Fruit fly (Drosophila melanogaster): ENCODE measurements around the gene CG43732.
A peak's percentile ranks its signal among the peaks of the same experiment; 100 is the strongest.

CG43732 gene

DNA sequence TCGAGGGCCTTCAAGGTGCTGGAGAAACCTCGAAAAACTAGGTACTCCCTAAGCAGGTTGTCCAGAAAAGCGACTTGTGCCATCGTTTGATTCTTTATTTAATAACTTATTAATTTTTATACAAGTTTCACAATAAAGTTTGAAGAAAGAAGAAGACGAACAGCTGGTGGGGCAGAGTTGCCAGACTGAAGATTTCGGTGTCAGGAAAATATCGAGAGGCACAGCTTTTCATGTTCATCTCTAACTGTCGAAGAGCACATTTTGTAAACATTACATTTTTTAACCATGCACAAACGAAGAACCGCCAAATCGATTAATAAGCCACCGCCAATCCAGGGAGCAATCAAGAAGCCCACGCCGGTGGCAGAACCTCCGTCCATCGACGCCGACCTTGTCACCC lies 73.9 kb downstream of the CG43732 start, which contains the start of the genes CG6005 and CG14286 (continued):
- peak; percentile 58; the same call in 1 of the 3 replicates for TF ChIP-seq ken (GFP tag; IDR thresholded peaks at IDR 0.05)
- TF ChIP-seq Ets65A (GFP tag), result peak; percentile 30
- peak; percentile 81; the same call in 2 of the 4 replicates for TF ChIP-seq chinmo (GFP tag; IDR thresholded peaks at IDR 0.05; ENCODE audit: partially characterized antibody)
- TF ChIP-seq Awh (GFP tag; IDR thresholded peaks at IDR 0.05), result peak; percentile 51; the same call in 1 of the 2 replicates
- TF ChIP-seq CG2120 (GFP tag; optimal IDR thresholded peaks at IDR 0.05), result peak; percentile 88
- no peak for TF ChIP-seq Hr39 (optimal IDR thresholded peaks at IDR 0.05)
- TF ChIP-seq CG13287 (GFP tag; IDR thresholded peaks at IDR 0.05; ENCODE audit: partially characterized antibody), result peak; percentile 88
- TF ChIP-seq kah (GFP tag; optimal IDR thresholded peaks at IDR 0.05), result no peak
- peak; percentile 54 for TF ChIP-seq fu2 (GFP tag; optimal IDR thresholded peaks at IDR 0.05)
- TF ChIP-seq zfh2 (GFP tag; optimal IDR thresholded peaks at IDR 0.05), result peak; percentile 63
- peak; percentile 29 for TF ChIP-seq CG8924 (tag; optimal IDR thresholded peaks at IDR 0.05)
- TF ChIP-seq da (GFP tag; optimal IDR thresholded peaks at IDR 0.05), result peak; percentile 32
- peak; percentile 63; the same call in 2 of the 3 replicates for TF ChIP-seq Optix (GFP tag; IDR thresholded peaks at IDR 0.05)
- TF ChIP-seq sug (tag; optimal IDR thresholded peaks at IDR 0.05), result peak; percentile 59
- TF ChIP-seq cg (GFP tag; optimal IDR thresholded peaks at IDR 0.05), result no peak
- no peak for TF ChIP-seq CG3281 (GFP tag; optimal IDR thresholded peaks at IDR 0.05)
- peak; percentile 85 for TF ChIP-seq unc-4 (GFP tag; IDR thresholded peaks at IDR 0.05; ENCODE audit: partially characterized antibody)
- no peak for TF ChIP-seq cato (GFP tag; optimal IDR thresholded peaks at IDR 0.05; ENCODE audit: borderline replicate concordance)
- TF ChIP-seq vnd (GFP tag; IDR thresholded peaks at IDR 0.05; ENCODE audit: partially characterized antibody), result peak; percentile 79
- peak; percentile 64 for TF ChIP-seq Bteb2 (GFP tag; optimal IDR thresholded peaks at IDR 0.05)
- TF ChIP-seq Trl (optimal IDR thresholded peaks at IDR 0.05), result no peak
- peak; percentile 64 for TF ChIP-seq Trl (GFP tag; optimal IDR thresholded peaks at IDR 0.05)
- TF ChIP-seq eyg (GFP tag; optimal IDR thresholded peaks at IDR 0.05), result no peak
- peak; percentile 56 for TF ChIP-seq H2.0 (GFP tag; IDR thresholded peaks at IDR 0.05)
- peak in 1 of 2 experiments; percentile 38 for TF ChIP-seq bsh (GFP tag; optimal IDR thresholded peaks at IDR 0.05)
- TF ChIP-seq pum (GFP tag; optimal IDR thresholded peaks at IDR 0.05), result peak; percentile 55
- TF ChIP-seq Dfd (GFP tag; optimal IDR thresholded peaks at IDR 0.05), result no peak
- peak; percentile 49 for TF ChIP-seq Sin3A (optimal IDR thresholded peaks at IDR 0.05)
- TF ChIP-seq zen2 (GFP tag; IDR thresholded peaks at IDR 0.05; ENCODE audit: partially characterized antibody), result peak; percentile 21; the same call in 1 of the 3 replicates
- no peak for TF ChIP-seq bigmax (GFP tag; optimal IDR thresholded peaks at IDR 0.05)
- 0 out of 3 replicates have a peak, but pooled peaks have one; percentile 18 for TF ChIP-seq sr (GFP tag; IDR thresholded peaks at IDR 0.05)
- TF ChIP-seq CG10431 (GFP tag; optimal IDR thresholded peaks at IDR 0.05), result no peak
- TF ChIP-seq YL-1 (GFP tag; optimal IDR thresholded peaks at IDR 0.05), result peak; percentile 80
- TF ChIP-seq ttk (GFP tag; IDR thresholded peaks at IDR 0.05), result peak; percentile 73
- peak; percentile 99 for TF ChIP-seq MBD-R2 (GFP tag; IDR thresholded peaks at IDR 0.05)
- peak; percentile 66 for TF ChIP-seq CG12942 (GFP tag; optimal IDR thresholded peaks at IDR 0.05)
- TF ChIP-seq gce (GFP tag; IDR thresholded peaks at IDR 0.05), result peak; percentile 48; the same call in 1 of the 3 replicates
- peak; percentile 31 for TF ChIP-seq disco-r (GFP tag; optimal IDR thresholded peaks at IDR 0.05)
- TF ChIP-seq CG9797 (GFP tag; optimal IDR thresholded peaks at IDR 0.05), result peak; percentile 33
- no peak for TF ChIP-seq sd (tag; optimal IDR thresholded peaks at IDR 0.05)
- peak; percentile 75 for TF ChIP-seq HLH4C (GFP tag; IDR thresholded peaks at IDR 0.05; ENCODE audit: partially characterized antibody)
- no peak for TF ChIP-seq ATbp (GFP tag; optimal IDR thresholded peaks at IDR 0.05)
- TF ChIP-seq CG2202 (tag; optimal IDR thresholded peaks at IDR 0.05), result no peak
- peak; percentile 54 for TF ChIP-seq Hr3 (GFP tag; optimal IDR thresholded peaks at IDR 0.05)
- TF ChIP-seq dati (GFP tag; IDR thresholded peaks at IDR 0.05), result 0 out of 2 replicates have a peak, but pooled peaks have one; percentile 50
- no peak for TF ChIP-seq sens-2 (GFP tag; IDR thresholded peaks at IDR 0.05)
- TF ChIP-seq exex (tag; optimal IDR thresholded peaks at IDR 0.05), result no peak
- peak; percentile 58 for TF ChIP-seq CG12391 (tag; optimal IDR thresholded peaks at IDR 0.05)
- TF ChIP-seq Mrtf (GFP tag; IDR thresholded peaks at IDR 0.05), result peak; percentile 62; the same call in 1 of the 3 replicates
- TF ChIP-seq CG3163 (GFP tag; optimal IDR thresholded peaks at IDR 0.05), result peak; percentile 36
- peak; percentile 39; the same call in 1 of the 2 replicates for TF ChIP-seq peb (GFP tag; IDR thresholded peaks at IDR 0.05)
